Worm (Caenorhabditis elegans) whole organism, midembryonic: ENCODE measurements around the gene srw-115.
"Not testable (repeated sequence)": the region's sequence is repeated elsewhere in the genome, so short reads cannot be mapped to it uniquely, and the experiment has no call there.

Experiments
- T22C8.4 ChIP-seq: fragments of 200-800 bp; sonication (Bioruptor generic); IDR thresholded peaks from 2 replicates; pipeline ENCODE4 v1.3.6; 2022; ENCODE audit warnings: missing genetic modification characterization, missing compliant biosample characterization
- cog-1 ChIP-seq: sonication (generic microtip); optimal IDR thresholded peaks from 2 replicates; lab custom pipeline; 2016; ENCODE audit warnings: missing genetic modification characterization, missing compliant biosample characterization
- flt-1 ChIP-seq: fragments of 200-800 bp; sonication (Bioruptor generic); IDR thresholded peaks from 2 replicates; pipeline ENCODE4 v1.3.6; 2022; ENCODE audit warnings: missing genetic modification characterization, missing compliant biosample characterization
- klf-2 ChIP-seq: fragments of 200-800 bp; sonication (Bioruptor generic); conservative IDR thresholded peaks from 2 replicates; pipeline ENCODE4 v1.3.6; 2022; ENCODE audit warnings: missing genetic modification reagents, missing genetic modification characterization, missing compliant biosample characterization
- med-1 ChIP-seq: sonication (generic microtip); optimal IDR thresholded peaks from 2 replicates; lab custom pipeline; 2017; ENCODE audit warnings: missing genetic modification characterization, mild to moderate bottlenecking, missing compliant biosample characterization, antibody characterized with exemption, missing genetic modification reagents; ENCODE audit not compliant: insufficient read depth
- ref-1 ChIP-seq: fragments of 200-800 bp; sonication (Bioruptor generic); conservative IDR thresholded peaks from 2 replicates; pipeline ENCODE4 v1.3.6; 2022; ENCODE audit warnings: missing genetic modification reagents, missing genetic modification characterization, missing compliant biosample characterization
- tab-1 ChIP-seq: fragments of 200-800 bp; sonication (Bioruptor generic); IDR thresholded peaks from 2 replicates; pipeline ENCODE4 v1.3.6; 2022; ENCODE audit warnings: missing genetic modification characterization, missing compliant biosample characterization
- ztf-23 ChIP-seq: fragments of 200-800 bp; sonication (Bioruptor generic); IDR thresholded peaks from 2 replicates; pipeline ENCODE4 v1.3.6; 2022; ENCODE audit warnings: missing genetic modification reagents, missing genetic modification characterization, missing compliant biosample characterization
- ztf-29 ChIP-seq: fragments of 200-800 bp; sonication (Bioruptor generic); IDR thresholded peaks from 2 replicates; pipeline ENCODE4 v1.3.6; 2022; ENCODE audit warnings: missing genetic modification reagents, missing genetic modification characterization, missing compliant biosample characterization

srw-115 gene

ce11 chrV:2985309-2985708, 8.4 kb downstream of the srw-115 start, which contains the start of gene srw-139:
Gene srw-139, minus strand, starts transcription at chrV:2985409.
- TF ChIP-seq ref-1 (GFP tag; lab: Robert Waterston, UW), result no peak
- TF ChIP-seq klf-2, result no peak

- no peak for TF ChIP-seq ztf-29 (GFP tag; lab: Robert Waterston, UW)
- TF ChIP-seq ref-1 (GFP tag; lab: Robert Waterston, UW), result no peak
- TF ChIP-seq ztf-23, result no peak
- no peak for TF ChIP-seq med-1
- no peak for TF ChIP-seq flt-1 (GFP tag; lab: Robert Waterston, UW)
- no peak for TF ChIP-seq T22C8.4 (GFP tag; lab: Robert Waterston, UW)
- TF ChIP-seq klf-2, result no peak
- no peak for TF ChIP-seq tab-1
- TF ChIP-seq cog-1 (tag; lab: Kevin White, UChicago), result no peak
These were observed 10.4 kb downstream of the srw-115 start, which contains the start of gene srw-117 for ce11 chrV:2983351-2983750. Gene srw-117, minus strand, starts transcription at chrV:2983451.

ce11 chrV:2979978-2980377, 13.7 kb downstream of the srw-115 start, which contains the start of gene srw-118:
Gene srw-118, minus strand, starts transcription at chrV:2980078.
- TF ChIP-seq cog-1 (tag; lab: Kevin White, UChicago), result no peak
- TF ChIP-seq tab-1, result no peak
- TF ChIP-seq ztf-23, result no peak
- TF ChIP-seq med-1, result no peak
- no peak for TF ChIP-seq ref-1 (GFP tag; lab: Robert Waterston, UW)
- TF ChIP-seq ztf-29 (GFP tag; lab: Robert Waterston, UW), result no peak
- no peak for TF ChIP-seq T22C8.4 (GFP tag; lab: Robert Waterston, UW)
- TF ChIP-seq klf-2, result no peak
- no peak for TF ChIP-seq flt-1 (GFP tag; lab: Robert Waterston, UW)

- TF ChIP-seq tab-1 (no peak), ref-1 (GFP tag; lab: Robert Waterston, UW) (no peak), T22C8.4 (GFP tag; lab: Robert Waterston, UW) (no peak), ztf-23 (no peak)
These were observed 17.4 kb downstream of the srw-115 start, which contains the start of gene srw-124 for ce11 chrV:2976287-2976686. Gene srw-124, plus strand, starts transcription at chrV:2976587.

- not testable (repeated sequence) for TF ChIP-seq flt-1 (GFP tag; lab: Robert Waterston, UW); klf-2; cog-1 (tag; lab: Kevin White, UChicago)
These were observed 18.4 kb downstream of the srw-115 start, which contains the start of gene srw-123 for ce11 chrV:2975285-2975684. Gene srw-123, minus strand, starts transcription at chrV:2975385.

ce11 chrV:2971307-2971999, 22.3 kb downstream of the srw-115 start, which contains the start of gene srw-129:
Gene srw-129, plus strand, starts transcription at chrV:2971949.
- TF ChIP-seq tab-1 (no peak), klf-2 (no peak), ref-1 (GFP tag; lab: Robert Waterston, UW) (no peak), ztf-29 (GFP tag; lab: Robert Waterston, UW) (no peak), flt-1 (GFP tag; lab: Robert Waterston, UW) (no peak), ztf-23 (no peak), T22C8.4 (GFP tag; lab: Robert Waterston, UW) (no peak), cog-1 (tag; lab: Kevin White, UChicago) (no peak), med-1 (no peak)

- TF ChIP-seq ztf-29 (GFP tag; lab: Robert Waterston, UW) (no peak), ref-1 (GFP tag; lab: Robert Waterston, UW) (no peak), tab-1 (no peak)
These were observed 28.9 kb downstream of the srw-115 start, which contains the start of gene srh-88 for ce11 chrV:2964786-2965185. Gene srh-88, minus strand, starts transcription at chrV:2964886.

ce11 chrV:2962960-2963359, 30.8 kb downstream of the srw-115 start, which contains the start of gene srw-138:
Gene srw-138, minus strand, starts transcription at chrV:2963060.
- no peak for TF ChIP-seq ztf-29 (GFP tag; lab: Robert Waterston, UW)
- TF ChIP-seq med-1, result no peak
- TF ChIP-seq flt-1 (GFP tag; lab: Robert Waterston, UW), result no peak
- no peak for TF ChIP-seq cog-1 (tag; lab: Kevin White, UChicago)
- no peak for TF ChIP-seq tab-1
- TF ChIP-seq T22C8.4 (GFP tag; lab: Robert Waterston, UW), result no peak
- no peak for TF ChIP-seq ztf-23
- TF ChIP-seq ref-1 (GFP tag; lab: Robert Waterston, UW), result no peak
- no peak for TF ChIP-seq klf-2

ce11 chrV:2960894-2961293, 32.8 kb downstream of the srw-115 start, which contains the start of gene srw-144:
Gene srw-144, minus strand, starts transcription at chrV:2960994.
- no peak for TF ChIP-seq ztf-29 (GFP tag; lab: Robert Waterston, UW)
- TF ChIP-seq ref-1 (GFP tag; lab: Robert Waterston, UW), result no peak
- no peak for TF ChIP-seq ztf-23
- TF ChIP-seq flt-1 (GFP tag; lab: Robert Waterston, UW), result no peak
- TF ChIP-seq T22C8.4 (GFP tag; lab: Robert Waterston, UW), result no peak
- no peak for TF ChIP-seq tab-1
- no peak for TF ChIP-seq med-1
- no peak for TF ChIP-seq cog-1 (tag; lab: Kevin White, UChicago)
- no peak for TF ChIP-seq klf-2

ce11 chrV:2958202-2958601, 35.5 kb downstream of the srw-115 start, which contains the start of gene srw-142:
Gene srw-142, minus strand, starts transcription at chrV:2958302.
- TF ChIP-seq tab-1, result no peak
- TF ChIP-seq ztf-29 (GFP tag; lab: Robert Waterston, UW), result no peak
- no peak for TF ChIP-seq flt-1 (GFP tag; lab: Robert Waterston, UW)
- no peak for TF ChIP-seq ref-1 (GFP tag; lab: Robert Waterston, UW)
- TF ChIP-seq med-1, result no peak
- no peak for TF ChIP-seq T22C8.4 (GFP tag; lab: Robert Waterston, UW)
- no peak for TF ChIP-seq klf-2
- no peak for TF ChIP-seq cog-1 (tag; lab: Kevin White, UChicago)
- TF ChIP-seq ztf-23, result no peak
